Fruit fly (Drosophila melanogaster): ENCODE measurements around the gene CG11858.

CG11858 gene

DNA sequence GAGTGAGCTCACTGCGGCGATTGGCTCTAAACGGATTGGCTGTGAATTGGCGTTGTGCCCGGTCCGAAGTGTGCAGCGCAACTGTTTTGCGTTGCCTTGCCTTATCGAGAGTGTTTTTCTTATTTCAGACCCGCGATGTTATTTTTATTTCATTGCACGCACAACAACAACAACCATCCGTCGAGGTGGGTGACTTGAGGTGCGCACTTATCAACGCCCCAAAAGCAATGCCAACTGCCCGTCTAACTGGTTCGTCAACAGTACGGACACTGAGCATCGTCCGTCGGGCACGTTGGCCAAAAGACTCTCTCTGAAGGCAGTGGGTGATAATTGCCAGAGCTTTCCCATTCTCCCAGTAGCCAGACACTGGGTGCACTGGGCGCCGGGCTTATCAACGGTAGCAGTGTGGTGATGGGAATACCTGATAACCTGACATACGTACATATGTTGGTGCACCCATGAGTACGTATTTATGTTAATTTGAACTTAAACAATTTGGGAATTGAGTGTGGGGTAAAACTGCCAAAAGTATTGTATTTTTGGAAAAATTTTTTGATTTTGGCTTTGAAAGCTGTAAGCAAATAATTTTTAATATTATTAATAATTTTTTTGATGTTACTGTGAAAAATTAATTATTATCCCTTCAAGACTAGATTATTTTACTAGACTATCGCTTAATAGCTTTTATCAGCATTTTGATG lies 32.9 kb downstream of the CG11858 start, which contains the start of gene CG31102 (continued):
- TF ChIP-seq CG6163 (GFP tag; IDR thresholded peaks at IDR 0.05) = no peak; the same call in 2 of the 3 replicates
- TF ChIP-seq svp (GFP tag) = peak; percentile 90
- TF ChIP-seq CG11902 (GFP tag; optimal IDR thresholded peaks at IDR 0.05) = no peak
- no peak for TF ChIP-seq Hr4 (GFP tag; optimal IDR thresholded peaks at IDR 0.05)
- no peak for TF ChIP-seq Ets21C (GFP tag; optimal IDR thresholded peaks at IDR 0.05)

DNA sequence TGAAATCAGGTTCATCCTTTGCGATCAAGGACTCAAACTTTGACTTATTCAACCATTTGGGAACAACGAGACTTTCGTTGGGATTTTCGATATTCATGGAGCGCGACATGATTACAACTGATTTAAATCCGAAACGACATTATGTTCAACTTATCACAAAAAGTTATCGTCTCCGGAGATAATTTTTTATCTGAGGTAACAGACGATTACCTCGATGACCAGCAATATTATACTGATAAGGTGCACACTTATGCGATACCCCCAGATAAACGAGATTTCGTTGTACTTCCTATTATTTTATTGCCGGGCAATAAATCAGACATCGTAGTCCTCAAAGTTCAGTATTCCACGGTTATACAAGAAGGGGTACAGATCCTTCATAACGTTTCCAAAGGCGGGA lies 35.1 kb downstream of the CG11858 start, which contains the start of gene CG31097:
TSS of gene CG31097 (minus strand) at position 101 of the 400 bp plus-strand sequence.
- no peak for TF ChIP-seq Met (GFP tag; optimal IDR thresholded peaks at IDR 0.05)

DNA sequence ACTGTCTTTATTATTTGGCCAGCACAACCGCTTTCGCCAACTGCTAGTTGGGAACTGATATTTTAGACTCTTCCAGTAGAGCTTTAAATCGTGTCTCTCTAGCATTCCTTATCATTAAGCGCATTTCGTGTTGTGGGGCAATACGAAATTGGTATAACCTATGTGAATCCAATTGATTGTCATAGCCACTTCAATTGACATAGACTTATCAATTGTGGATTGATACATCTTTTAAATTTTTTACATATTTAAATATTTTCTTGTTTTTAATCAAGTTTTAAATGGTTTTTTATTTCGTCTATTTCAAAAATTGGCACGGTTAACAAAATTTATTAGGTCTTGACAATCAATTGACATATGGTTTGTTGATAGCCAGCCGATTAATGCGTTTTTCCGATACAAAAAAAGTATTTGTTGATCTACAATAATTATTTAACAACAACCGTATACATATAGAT lies 37.0 kb downstream of the CG11858 start, which contains the start of gene CG31288:
TSS of gene CG31288 (minus strand) at position 51 of the 458 bp plus-strand sequence.
- TF ChIP-seq Hr38 (GFP tag; optimal IDR thresholded peaks at IDR 0.05) (no peak), CG11762 (GFP tag; optimal IDR thresholded peaks at IDR 0.05; ENCODE audit: insufficient read depth) (no peak), CG3032 (tag; optimal IDR thresholded peaks at IDR 0.05) (no peak), CG8632 (GFP tag; optimal IDR thresholded peaks at IDR 0.05) (no peak), CG32006 (GFP tag; optimal IDR thresholded peaks at IDR 0.05) (no peak), esn (GFP tag; optimal IDR thresholded peaks at IDR 0.05) (no peak), CG6276 (GFP tag; optimal IDR thresholded peaks at IDR 0.05) (no peak), CG9139 (GFP tag; optimal IDR thresholded peaks at IDR 0.05) (no peak), vri (GFP tag; optimal IDR thresholded peaks at IDR 0.05) (no peak), salr (GFP tag; optimal IDR thresholded peaks at IDR 0.05) (no peak), CG8319 (GFP tag; optimal IDR thresholded peaks at IDR 0.05) (no peak), Ets21C (GFP tag; optimal IDR thresholded peaks at IDR 0.05) (no peak), fkh (GFP tag; optimal IDR thresholded peaks at IDR 0.05) (no peak), Eip75B (GFP tag; optimal IDR thresholded peaks at IDR 0.05) (no peak), Hr4 (GFP tag; optimal IDR thresholded peaks at IDR 0.05) (no peak), Blimp-1 (GFP tag; optimal IDR thresholded peaks at IDR 0.05) (no peak), CG1621 (tag; optimal IDR thresholded peaks at IDR 0.05) (no peak), Gug (GFP tag; IDR thresholded peaks at IDR 0.05) (no peak), Met (GFP tag; optimal IDR thresholded peaks at IDR 0.05) (no peak), CG8119 (GFP tag; IDR thresholded peaks at IDR 0.05) (no peak)

DNA sequence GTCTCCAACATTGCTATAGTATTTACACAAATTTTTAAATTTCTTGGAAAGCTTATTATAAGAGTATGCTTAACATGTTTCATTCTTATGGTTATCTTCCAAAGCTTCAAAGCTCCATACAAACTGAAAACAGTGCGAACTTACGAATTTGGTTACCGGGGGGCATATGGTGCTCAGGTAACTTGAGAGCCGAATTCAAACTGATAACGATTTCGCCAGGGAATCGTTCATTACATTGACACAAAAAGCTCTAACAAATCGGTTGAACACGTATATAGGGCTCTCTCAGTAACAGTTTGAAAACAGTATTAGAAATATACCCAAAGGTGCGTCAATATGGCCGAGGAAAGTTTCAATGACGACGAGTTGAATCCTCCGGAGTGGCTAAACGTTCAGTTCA lies 38.0 kb downstream of the CG11858 start, which contains the start of gene CG13659:
TSS of gene CG13659 (plus strand) at position 317 of the 400 bp plus-strand sequence.
- no peak for TF ChIP-seq Sox15 (GFP tag; optimal IDR thresholded peaks at IDR 0.05)
- no peak for TF ChIP-seq Met (GFP tag; optimal IDR thresholded peaks at IDR 0.05)
- peak; percentile 3 for TF ChIP-seq vri (GFP tag; optimal IDR thresholded peaks at IDR 0.05)
- no peak for TF ChIP-seq CG34406 (GFP tag; optimal IDR thresholded peaks at IDR 0.05)
- TF ChIP-seq Hr38 (GFP tag; optimal IDR thresholded peaks at IDR 0.05) = no peak

DNA sequence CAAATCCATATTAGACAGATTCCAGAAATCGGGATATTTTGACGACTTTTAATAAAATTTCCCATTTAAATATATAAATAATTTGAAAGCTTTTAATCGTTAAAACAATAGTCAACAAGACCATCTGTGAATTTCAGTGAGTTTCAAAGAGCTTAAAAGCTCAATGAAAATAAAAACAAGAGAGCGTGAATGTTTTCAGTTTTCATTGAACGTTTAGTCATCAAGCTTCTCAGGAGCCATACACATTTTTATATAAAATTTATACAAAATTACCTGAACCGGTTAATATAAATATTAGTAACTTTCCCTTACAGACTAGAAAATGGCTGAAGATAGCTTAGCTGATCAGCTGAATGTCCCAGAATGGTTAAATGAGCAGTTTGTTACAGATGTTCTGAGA lies 39.7 kb downstream of the CG11858 start, which contains the start of gene CG31370:
TSS of gene CG31370 (plus strand) at position 226 of the 400 bp plus-strand sequence.
- TF ChIP-seq Sox102F (GFP tag; optimal IDR thresholded peaks at IDR 0.05) (no peak), Smox (GFP tag; optimal IDR thresholded peaks at IDR 0.05) (no peak), achi (GFP tag; optimal IDR thresholded peaks at IDR 0.05) (no peak), vri (GFP tag; optimal IDR thresholded peaks at IDR 0.05) (no peak), CG4318 (GFP tag; optimal IDR thresholded peaks at IDR 0.05) (no peak), CG3919 (GFP tag; optimal IDR thresholded peaks at IDR 0.05) (no peak)
